Worm (Caenorhabditis elegans) whole organism, L1 larva: ENCODE results near the gene F21C10.7.

Source experiments
- C16A3.4 ChIP-seq: fragments of 150-350 bp; optimal IDR thresholded peaks from 2 replicates; lab custom pipeline; 2014; ENCODE audit warnings: missing biosample characterization, missing genetic modification characterization
- Y116A8C.19 ChIP-seq: sonication (generic microtip); optimal IDR thresholded peaks from 2 replicates; lab custom pipeline; 2016; ENCODE audit warnings: missing compliant biosample characterization, missing genetic modification characterization, borderline replicate concordance
- aly-2 ChIP-seq: fragments of 150-350 bp; optimal IDR thresholded peaks from 2 replicates; lab custom pipeline; 2014; ENCODE audit warnings: missing biosample characterization, missing genetic modification characterization
- ama-1 ChIP-seq: fragments of 150-350 bp; optimal IDR thresholded peaks from 2 replicates; lab custom pipeline; 2014
- blmp-1 ChIP-seq: fragments of 150-350 bp; optimal IDR thresholded peaks from 2 replicates; lab custom pipeline; 2014; ENCODE audit warnings: missing biosample characterization, missing genetic modification characterization
- ceh-63 ChIP-seq: fragments of 200-800 bp; sonication (Bioruptor generic); optimal IDR thresholded peaks from 2 replicates; lab custom pipeline; 2018; ENCODE audit warnings: mild to moderate bottlenecking, missing genetic modification characterization, missing compliant biosample characterization
- ceh-90 ChIP-seq: sonication (generic microtip); optimal IDR thresholded peaks from 2 replicates; lab custom pipeline; 2016; ENCODE audit warnings: missing genetic modification characterization, missing compliant biosample characterization
- dsc-1 ChIP-seq: sonication (generic microtip); optimal IDR thresholded peaks from 2 replicates; lab custom pipeline; 2016; ENCODE audit warnings: mild to moderate bottlenecking, missing genetic modification characterization, missing compliant biosample characterization
- efl-1 ChIP-seq, 4 experiments: fragments of 150-350 bp; optimal IDR thresholded peaks in 3 of 4; peaks in 1 of 4; 1 replicate in 1 of 4; 2 replicates in 3 of 4; lab custom pipeline; 2014; ENCODE audit warnings: missing biosample characterization in 2 of 4, missing genetic modification characterization in 2 of 4, missing genetic modification reagents in 2 of 4
- elt-3 ChIP-seq, 6 experiments: fragments of 150-350 bp in 1 of 6; sonication (generic microtip); optimal IDR thresholded peaks; 2 replicates each; lab custom pipeline; 2017 to 2018; ENCODE audit warnings: missing biosample characterization in 6 of 6, missing genetic modification characterization in 6 of 6, inconsistent platforms in 1 of 6
- ets-5 ChIP-seq: fragments of 200-800 bp; sonication (Bioruptor generic); IDR thresholded peaks from 2 replicates; pipeline ENCODE4 v1.3.6; 2022; ENCODE audit warnings: missing genetic modification characterization, missing compliant biosample characterization
- grh-1 ChIP-seq: fragments of 200-800 bp; sonication (Bioruptor generic); IDR thresholded peaks from 2 replicates; pipeline ENCODE4 v1.3.6; 2022; ENCODE audit warnings: missing genetic modification reagents, missing genetic modification characterization, missing compliant biosample characterization
- hlh-4 ChIP-seq: sonication (generic microtip); optimal IDR thresholded peaks from 2 replicates; lab custom pipeline; 2016; ENCODE audit warnings: mild to moderate bottlenecking, missing genetic modification characterization, missing compliant biosample characterization
- irx-1 ChIP-seq: sonication (generic microtip); optimal IDR thresholded peaks from 2 replicates; lab custom pipeline; 2016; ENCODE audit warnings: missing genetic modification characterization, missing compliant biosample characterization
- jun-1 ChIP-seq: fragments of 150-350 bp; optimal IDR thresholded peaks from 2 replicates; lab custom pipeline; 2014; ENCODE audit warnings: missing biosample characterization, missing genetic modification reagents, missing genetic modification characterization
- lin-13 ChIP-seq: fragments of 150-350 bp; optimal IDR thresholded peaks from 2 replicates; lab custom pipeline; 2014; ENCODE audit warnings: missing biosample characterization, missing genetic modification reagents, missing genetic modification characterization
- lin-14 ChIP-seq: fragments of 200-800 bp; sonication (Bioruptor generic); optimal IDR thresholded peaks from 2 replicates; lab custom pipeline; 2018; ENCODE audit warnings: mild to moderate bottlenecking, missing genetic modification characterization, moderate library complexity, missing compliant biosample characterization
- lin-15B ChIP-seq: fragments of 150-350 bp; sonication (generic microtip); optimal IDR thresholded peaks from 3 replicates; lab custom pipeline; 2014; ENCODE audit warnings: missing biosample characterization, missing genetic modification characterization
- lin-35 ChIP-seq, 2 experiments: fragments of 150-350 bp; optimal IDR thresholded peaks; 2 replicates each; lab custom pipeline; 2014; ENCODE audit warnings: missing biosample characterization in 2 of 2, missing genetic modification characterization in 2 of 2, missing genetic modification reagents in 2 of 2
- lsy-2 ChIP-seq, 2 experiments: fragments of 150-350 bp; optimal IDR thresholded peaks; 2 replicates each; lab custom pipeline; 2014; ENCODE audit warnings: missing biosample characterization in 2 of 2, missing genetic modification characterization in 2 of 2
- mep-1 ChIP-seq: fragments of 150-350 bp; optimal IDR thresholded peaks from 2 replicates; lab custom pipeline; 2014; ENCODE audit warnings: missing biosample characterization, missing genetic modification characterization
- nhr-12 ChIP-seq: sonication (generic microtip); optimal IDR thresholded peaks from 2 replicates; lab custom pipeline; 2017; ENCODE audit warnings: missing biosample characterization, missing genetic modification characterization
- nhr-19 ChIP-seq: fragments of 200-800 bp; sonication (Bioruptor generic); conservative IDR thresholded peaks from 2 replicates; pipeline ENCODE4 v1.3.6; 2022; ENCODE audit warnings: missing genetic modification characterization, missing compliant biosample characterization
- nhr-20 ChIP-seq: sonication (generic microtip); optimal IDR thresholded peaks from 2 replicates; lab custom pipeline; 2016; ENCODE audit warnings: mild to moderate bottlenecking, missing genetic modification characterization, missing compliant biosample characterization
- nhr-47 ChIP-seq: sonication (generic microtip); optimal IDR thresholded peaks from 2 replicates; lab custom pipeline; 2016; ENCODE audit warnings: mild to moderate bottlenecking, missing genetic modification characterization, moderate library complexity, missing compliant biosample characterization
- nhr-71 ChIP-seq: sonication (generic microtip); optimal IDR thresholded peaks from 2 replicates; lab custom pipeline; 2016; ENCODE audit warnings: mild to moderate bottlenecking, missing genetic modification characterization, moderate library complexity, missing compliant biosample characterization
- nhr-76 ChIP-seq: sonication (generic microtip); optimal IDR thresholded peaks from 2 replicates; lab custom pipeline; 2017; ENCODE audit warnings: missing biosample characterization, missing genetic modification characterization
- nhr-77 ChIP-seq: fragments of 150-350 bp; optimal IDR thresholded peaks from 2 replicates; lab custom pipeline; 2014; ENCODE audit warnings: missing biosample characterization, missing genetic modification characterization
- nhr-84 ChIP-seq: sonication (generic microtip); optimal IDR thresholded peaks from 2 replicates; lab custom pipeline; 2017; ENCODE audit warnings: missing biosample characterization, missing genetic modification characterization
- nhr-85 ChIP-seq: sonication (generic microtip); peaks from one replicate; lab custom pipeline; 2016; ENCODE audit warnings: missing genetic modification characterization, inconsistent platforms, missing compliant biosample characterization
- nhr-90 ChIP-seq: sonication (generic microtip); optimal IDR thresholded peaks from 2 replicates; lab custom pipeline; 2016; ENCODE audit warnings: mild to moderate bottlenecking, missing genetic modification characterization, missing compliant biosample characterization; ENCODE audit not compliant: poor library complexity
- pag-3 ChIP-seq: sonication (generic microtip); optimal IDR thresholded peaks from 2 replicates; lab custom pipeline; 2017; ENCODE audit warnings: missing genetic modification characterization, mild to moderate bottlenecking, missing compliant biosample characterization, antibody characterized with exemption, borderline replicate concordance; ENCODE audit not compliant: insufficient read depth
- pqm-1 ChIP-seq: sonication (generic microtip); optimal IDR thresholded peaks from 3 replicates; lab custom pipeline; 2017; ENCODE audit warnings: missing biosample characterization, missing genetic modification characterization
- snu-23 ChIP-seq: sonication (generic microtip); optimal IDR thresholded peaks from 2 replicates; lab custom pipeline; 2016; ENCODE audit warnings: missing genetic modification characterization, missing compliant biosample characterization
- sox-4 ChIP-seq: sonication (generic microtip); optimal IDR thresholded peaks from 2 replicates; lab custom pipeline; 2016; ENCODE audit warnings: missing genetic modification characterization, missing compliant biosample characterization
- tlp-1 ChIP-seq: fragments of 150-350 bp; optimal IDR thresholded peaks from 2 replicates; lab custom pipeline; 2014; ENCODE audit warnings: missing biosample characterization, missing genetic modification characterization
- unc-30 ChIP-seq: sonication (generic microtip); optimal IDR thresholded peaks from 2 replicates; lab custom pipeline; 2017; ENCODE audit warnings: missing biosample characterization, missing genetic modification characterization
- zag-1 ChIP-seq: fragments of 150-350 bp; optimal IDR thresholded peaks from 2 replicates; lab custom pipeline; 2014; ENCODE audit warnings: missing biosample characterization, missing genetic modification characterization
- zip-4 ChIP-seq: fragments of 200-800 bp; sonication (Bioruptor generic); optimal IDR thresholded peaks from 2 replicates; lab custom pipeline; 2018; ENCODE audit warnings: mild to moderate bottlenecking, missing genetic modification characterization, moderate library complexity, missing compliant biosample characterization
- ztf-11 ChIP-seq, 2 experiments: sonication (generic microtip); optimal IDR thresholded peaks; 2 replicates each; lab custom pipeline; 2016 to 2017; ENCODE audit warnings: missing genetic modification characterization in 2 of 2, missing biosample characterization in 1 of 2, missing compliant biosample characterization in 1 of 2
- ztf-4 ChIP-seq: fragments of 150-350 bp; optimal IDR thresholded peaks from 2 replicates; lab custom pipeline; 2014; ENCODE audit warnings: missing biosample characterization, missing genetic modification characterization

The F21C10.7 gene

ce11 chrV:9162118-9162729 lies 49.7 kb downstream of the F21C10.7 start:
- TF ChIP-seq nhr-84 (tag; lab: Kevin White, UChicago) (no peak), dsc-1 (tag; lab: Kevin White, UChicago) (no peak), mep-1 (tag; lab: Kevin White, UChicago) (no peak), lin-15B (no peak), efl-1 (optimal IDR thresholded peaks at IDR 0.05; lab: Kevin White, UChicago) (no peak), efl-1 (GFP tag; optimal IDR thresholded peaks at IDR 0.05 in 1 of 2; lab: Kevin White, UChicago) (no peak), ztf-11 (tag; optimal IDR thresholded peaks at IDR 0.05; lab: Kevin White, UChicago) (no peak), sox-4 (tag; lab: Kevin White, UChicago) (no peak), C16A3.4 (no peak), hlh-4 (tag; lab: Kevin White, UChicago) (no peak), jun-1 (tag; lab: Kevin White, UChicago) (no peak), pag-3 (tag; lab: Kevin White, UChicago) (no peak), irx-1 (tag; lab: Kevin White, UChicago) (no peak), ztf-4 (no peak), tlp-1 (tag; lab: Kevin White, UChicago) (no peak), lin-13 (GFP tag; lab: Kevin White, UChicago) (no peak), nhr-20 (tag; lab: Kevin White, UChicago) (no peak)
- TF ChIP-seq, all 84 proteins: peak for 0

DNA sequence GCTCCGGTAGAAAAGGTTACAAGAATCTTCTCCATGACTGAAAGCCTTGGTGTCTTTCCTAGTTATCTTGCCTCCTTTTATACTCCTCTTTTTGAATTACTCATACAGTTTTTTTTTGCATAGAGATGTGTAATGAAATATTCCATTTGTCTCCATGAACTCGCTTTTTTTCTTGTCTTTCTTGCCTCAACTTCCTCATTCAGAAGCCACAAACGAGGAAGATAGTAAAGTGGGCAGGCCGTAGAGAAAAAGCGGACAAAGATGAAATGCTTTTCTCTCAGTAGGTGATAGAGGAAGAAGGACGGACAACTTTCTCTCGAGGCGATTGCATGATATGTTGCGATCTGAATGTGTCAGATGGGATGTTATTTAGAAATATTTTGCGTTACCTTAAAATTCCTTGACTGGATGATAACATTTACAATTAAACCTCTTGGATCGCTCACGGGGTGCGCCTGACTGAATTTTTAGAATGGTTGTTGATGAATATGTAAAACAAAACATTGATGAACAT lies 50.4 kb downstream of the F21C10.7 start, which contains the start of gene col-145:
Gene col-145 (minus strand): TSS at position 51 of the 514 bp plus-strand sequence.
- TF ChIP-seq nhr-85 (tag; lab: Kevin White, UChicago): peak; percentile 5
- no peak for TF ChIP-seq ceh-63 (GFP tag; lab: Kevin White, UChicago)
- peak in 1 of 6 experiments; percentile 6 for TF ChIP-seq elt-3 (tag; optimal IDR thresholded peaks at IDR 0.05; lab: Kevin White, UChicago)
- peak; percentile 86 for TF ChIP-seq blmp-1
- no peak for TF ChIP-seq zag-1 (tag; lab: Kevin White, UChicago)
- no peak for TF ChIP-seq nhr-77 (tag; lab: Kevin White, UChicago)
- no peak for TF ChIP-seq Y116A8C.19
- no peak for TF ChIP-seq zip-4 (GFP tag; lab: Kevin White, UChicago)
- peak; percentile 39 for TF ChIP-seq lin-14 (GFP tag; lab: Kevin White, UChicago)
- no peak for TF ChIP-seq unc-30 (tag; lab: Kevin White, UChicago)
- TF ChIP-seq snu-23 (GFP tag; lab: Kevin White, UChicago): peak; percentile 1
- no peak for TF ChIP-seq aly-2 (tag; lab: Kevin White, UChicago)
- no peak for TF ChIP-seq ceh-90 (tag; lab: Kevin White, UChicago)

ce11 chrV:9163897-9164296 lies 51.3 kb downstream of the F21C10.7 start:
- no peak for TF ChIP-seq zip-4 (GFP tag; lab: Kevin White, UChicago)
- no peak for TF ChIP-seq nhr-76 (tag; lab: Kevin White, UChicago)
- peak; percentile 73 for TF ChIP-seq ama-1
- TF ChIP-seq nhr-90 (tag; lab: Kevin White, UChicago): peak; percentile 10
- TF ChIP-seq lin-35 (GFP tag; optimal IDR thresholded peaks at IDR 0.05; lab: Kevin White, UChicago): no peak
- no peak for TF ChIP-seq sox-4 (tag; lab: Kevin White, UChicago)
- TF ChIP-seq irx-1 (tag; lab: Kevin White, UChicago): no peak
- TF ChIP-seq elt-3 (tag; optimal IDR thresholded peaks at IDR 0.05; lab: Kevin White, UChicago): peak in 2 of 6 experiments; percentile 35 to 46
- no peak for TF ChIP-seq grh-1
- peak; percentile 6 for TF ChIP-seq lin-14 (GFP tag; lab: Kevin White, UChicago)
- peak; percentile 50 for TF ChIP-seq nhr-71 (tag; lab: Kevin White, UChicago)
- TF ChIP-seq nhr-47: peak; percentile 21
- no peak for TF ChIP-seq ets-5 (GFP tag; lab: Robert Waterston, UW)
- no peak for TF ChIP-seq snu-23 (GFP tag; lab: Kevin White, UChicago)
- no peak for TF ChIP-seq pqm-1 (tag; lab: Kevin White, UChicago)
- peak; percentile 54 for TF ChIP-seq aly-2 (tag; lab: Kevin White, UChicago)
- TF ChIP-seq ztf-4: no peak
- TF ChIP-seq lsy-2 (tag; optimal IDR thresholded peaks at IDR 0.05; lab: Kevin White, UChicago): peak in 1 of 2 experiments; percentile 43
- TF ChIP-seq nhr-85 (tag; lab: Kevin White, UChicago): peak; percentile 70
- TF ChIP-seq jun-1 (tag; lab: Kevin White, UChicago): peak; percentile 42
- peak in 1 of 2 experiments; percentile 11 for TF ChIP-seq efl-1 (optimal IDR thresholded peaks at IDR 0.05; lab: Kevin White, UChicago)
- no peak for TF ChIP-seq efl-1 (GFP tag; optimal IDR thresholded peaks at IDR 0.05 in 1 of 2; lab: Kevin White, UChicago)
- TF ChIP-seq nhr-12 (tag; lab: Kevin White, UChicago): no peak
- TF ChIP-seq ceh-63 (GFP tag; lab: Kevin White, UChicago): no peak
- TF ChIP-seq nhr-19 (GFP tag; lab: Robert Waterston, UW): 0 out of 2 replicates have a peak, but pooled peaks have one; percentile 5
